Fruit fly (Drosophila melanogaster): ENCODE measurements around the gene CG31446.

CG31446 gene

DNA sequence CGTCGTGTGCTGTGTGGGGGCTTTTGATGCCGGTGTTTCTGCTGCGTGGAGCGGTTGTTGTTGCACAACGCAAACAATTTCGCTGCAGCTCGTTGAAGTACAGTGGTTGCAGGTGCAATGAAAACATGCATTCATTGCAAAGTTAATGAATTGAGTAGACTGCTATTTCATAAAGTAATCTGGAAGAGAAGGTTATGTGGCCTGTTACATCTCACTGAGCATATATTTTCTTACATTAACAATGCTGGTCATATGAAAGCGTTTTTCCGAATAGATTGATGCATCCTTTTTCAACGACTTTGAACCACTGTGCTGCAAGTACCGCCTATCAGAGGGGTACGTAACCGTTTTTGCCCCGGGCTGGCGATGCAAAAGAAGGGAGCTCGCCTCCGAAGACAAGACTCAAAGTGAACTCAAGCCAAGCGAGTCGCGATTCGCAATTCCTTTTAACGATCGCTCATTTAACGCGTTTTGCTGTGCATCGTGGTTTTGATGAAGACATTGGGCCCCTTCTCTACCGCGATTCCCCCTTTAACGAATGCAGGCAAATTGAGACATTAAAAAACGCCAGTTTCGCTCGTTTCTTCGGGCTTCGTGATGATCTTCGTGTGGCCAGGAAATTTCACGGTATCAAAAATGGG is 41.0 kb upstream of the CG31446 start (continued):
- TF ChIP-seq Ravus (GFP tag; IDR thresholded peaks at IDR 0.05) (no peak), Fer1 (GFP tag; optimal IDR thresholded peaks at IDR 0.05) (no peak), Vsx1 (GFP tag; optimal IDR thresholded peaks at IDR 0.05) (no peak), unpg (GFP tag; optimal IDR thresholded peaks at IDR 0.05) (peak; percentile 41), nau (GFP tag; optimal IDR thresholded peaks at IDR 0.05) (peak; percentile 10), Antp (GFP tag; optimal IDR thresholded peaks at IDR 0.05) (peak; percentile 11), B-H2 (GFP tag; optimal IDR thresholded peaks at IDR 0.05) (no peak), CG17802 (tag; optimal IDR thresholded peaks at IDR 0.05) (peak; percentile 3), CG13287 (GFP tag; IDR thresholded peaks at IDR 0.05; ENCODE audit: partially characterized antibody) (no peak), CG12071 (GFP tag; optimal IDR thresholded peaks at IDR 0.05) (no peak), Bgb (GFP tag; IDR thresholded peaks at IDR 0.05; ENCODE audit: partially characterized antibody) (no peak), CG32772 (GFP tag; IDR thresholded peaks at IDR 0.05) (peak; percentile 54; the same call in 1 of the 2 replicates), Ets65A (GFP tag) (peak; percentile 94), CG3847 (GFP tag; IDR thresholded peaks at IDR 0.05) (no peak), CG11456 (GFP tag; IDR thresholded peaks at IDR 0.05) (no peak), CG13424 (tag; optimal IDR thresholded peaks at IDR 0.05) (no peak), vvl (GFP tag; IDR thresholded peaks at IDR 0.05) (peak; percentile 46; the same call in 1 of the 2 replicates), Bteb2 (GFP tag; optimal IDR thresholded peaks at IDR 0.05) (no peak), CG14441 (GFP tag; IDR thresholded peaks at IDR 0.05) (no peak), luna (GFP tag; optimal IDR thresholded peaks at IDR 0.05) (no peak), CG13123 (GFP tag; optimal IDR thresholded peaks at IDR 0.05) (no peak), NC2α (GFP tag; optimal IDR thresholded peaks at IDR 0.05) (no peak), Drgx (GFP tag; IDR thresholded peaks at IDR 0.05) (peak; percentile 97), MESR4 (GFP tag; optimal IDR thresholded peaks at IDR 0.05) (no peak), Doc3 (GFP tag; IDR thresholded peaks at IDR 0.05; ENCODE audit: partially characterized antibody) (no peak), MTF-1 (GFP tag; optimal IDR thresholded peaks at IDR 0.05; ENCODE audit: borderline replicate concordance) (no peak), zf30C (GFP tag; optimal IDR thresholded peaks at IDR 0.05) (no peak), grn (GFP tag; optimal IDR thresholded peaks at IDR 0.05) (no peak), CG9609 (GFP tag; optimal IDR thresholded peaks at IDR 0.05) (peak; percentile 41), CG15073 (GFP tag; optimal IDR thresholded peaks at IDR 0.05) (no peak), CG11085 (GFP tag; IDR thresholded peaks at IDR 0.05) (no peak), Stat92E (GFP tag; optimal IDR thresholded peaks at IDR 0.05) (no peak), insv (GFP tag; optimal IDR thresholded peaks at IDR 0.05) (no peak), Gug (GFP tag; IDR thresholded peaks at IDR 0.05) (no peak; the same call in 3 of the 4 replicates), Aef1 (GFP tag; IDR thresholded peaks at IDR 0.05) (no peak), CG11504 (tag; optimal IDR thresholded peaks at IDR 0.05) (peak; percentile 59), Xrp1 (GFP tag; IDR thresholded peaks at IDR 0.05) (peak; percentile 83), CG6813 (GFP tag; optimal IDR thresholded peaks at IDR 0.05) (peak; percentile 47), H15 (GFP tag; IDR thresholded peaks at IDR 0.05) (no peak), CG31441 (GFP tag; IDR thresholded peaks at IDR 0.05) (peak; percentile 65), fru (optimal IDR thresholded peaks at IDR 0.05) (no peak), tgo (GFP tag; IDR thresholded peaks at IDR 0.05) (peak; percentile 21; the same call in 1 of the 3 replicates), CG12391 (tag; optimal IDR thresholded peaks at IDR 0.05) (peak; percentile 23), CG14710 (tag; optimal IDR thresholded peaks at IDR 0.05) (peak; percentile 68), CG10366 (GFP tag; IDR thresholded peaks at IDR 0.05) (peak; percentile 21; the same call in 1 of the 2 replicates), inv (GFP tag; IDR thresholded peaks at IDR 0.05; ENCODE audit: partially characterized antibody) (no peak), rib (GFP tag; IDR thresholded peaks at IDR 0.05) (no peak), CG1603 (tag; optimal IDR thresholded peaks at IDR 0.05) (peak; percentile 80), salm (tag; optimal IDR thresholded peaks at IDR 0.05) (no peak), CG6689 (GFP tag; IDR thresholded peaks at IDR 0.05) (peak; percentile 58; the same call in 1 of the 2 replicates)

Measured in whole organism, embryonic.